Fruit fly (Drosophila melanogaster): Measurements from ENCODE around the gene CG15765.

The CG15765 gene

dm6 chrX:5818428-5818827 lies at the start of gene CG15765:
CG15765 (plus strand) TSS chrX:5818559.
- TF ChIP-seq CG17801 (GFP tag; optimal IDR thresholded peaks at IDR 0.05; ENCODE audit: partially characterized antibody) = no peak

dm6 chrX:5768602-5769251 lies 49.6 kb upstream of the CG15765 start:
- TF ChIP-seq CG17801 (GFP tag; optimal IDR thresholded peaks at IDR 0.05; ENCODE audit: partially characterized antibody) = no peak

- no peak for TF ChIP-seq CG17801 (GFP tag; optimal IDR thresholded peaks at IDR 0.05; ENCODE audit: partially characterized antibody)
Measured at dm6 chrX:5770730-5771181, 47.6 kb upstream of the CG15765 start, which contains the start of gene CG3097. CG3097 (minus strand) TSS chrX:5770780.

- TF ChIP-seq CG17801 (GFP tag; optimal IDR thresholded peaks at IDR 0.05; ENCODE audit: partially characterized antibody) = no peak
Measured at dm6 chrX:5772409-5772808, 46.0 kb upstream of the CG15765 start.

- no peak for TF ChIP-seq CG17801 (GFP tag; optimal IDR thresholded peaks at IDR 0.05; ENCODE audit: partially characterized antibody)
Measured at dm6 chrX:5776547-5776946, 41.8 kb upstream of the CG15765 start, which contains the start of gene CG42264. CG42264 (minus strand) TSS chrX:5776647.

- no peak for TF ChIP-seq CG17801 (GFP tag; optimal IDR thresholded peaks at IDR 0.05; ENCODE audit: partially characterized antibody)
Measured at dm6 chrX:5781520-5781919, 36.8 kb upstream of the CG15765 start, which contains the start of gene CG3108. CG3108 (minus strand) TSS chrX:5781620.

- TF ChIP-seq CG17801 (GFP tag; optimal IDR thresholded peaks at IDR 0.05; ENCODE audit: partially characterized antibody) = no peak
Measured at dm6 chrX:5783260-5784040, 34.9 kb upstream of the CG15765 start.

- no peak for TF ChIP-seq CG17801 (GFP tag; optimal IDR thresholded peaks at IDR 0.05; ENCODE audit: partially characterized antibody)
Measured at dm6 chrX:5786559-5786958, 31.8 kb upstream of the CG15765 start.

dm6 chrX:5789187-5789586 lies 29.2 kb upstream of the CG15765 start, which contains the start of gene CG15767:
CG15767 (plus strand) TSS chrX:5789487.
- no peak for TF ChIP-seq CG17801 (GFP tag; optimal IDR thresholded peaks at IDR 0.05; ENCODE audit: partially characterized antibody)

- TF ChIP-seq CG17801 (GFP tag; optimal IDR thresholded peaks at IDR 0.05; ENCODE audit: partially characterized antibody) = no peak
Measured at dm6 chrX:5791840-5792239, 26.5 kb upstream of the CG15765 start, which contains the start of gene CG12239. CG12239 (plus strand) TSS chrX:5792140.

dm6 chrX:5800634-5801033 lies 17.7 kb upstream of the CG15765 start:
- no peak for TF ChIP-seq CG17801 (GFP tag; optimal IDR thresholded peaks at IDR 0.05; ENCODE audit: partially characterized antibody)

- TF ChIP-seq CG17801 (GFP tag; optimal IDR thresholded peaks at IDR 0.05; ENCODE audit: partially characterized antibody) = no peak
Measured at dm6 chrX:5804377-5804776, 14.0 kb upstream of the CG15765 start, which contains the start of gene Cpr5C. Cpr5C (plus strand) TSS chrX:5804677.

- no peak for TF ChIP-seq CG17801 (GFP tag; optimal IDR thresholded peaks at IDR 0.05; ENCODE audit: partially characterized antibody)
Measured at dm6 chrX:5808654-5809053, 9.7 kb upstream of the CG15765 start, which contains the start of gene Prosbeta2R1. Prosbeta2R1 (plus strand) TSS chrX:5808954.

dm6 chrX:5812877-5813276 lies 5.5 kb upstream of the CG15765 start, which contains the start of gene CG44329:
CG44329 (minus strand) TSS chrX:5812977.
- TF ChIP-seq CG17801 (GFP tag; optimal IDR thresholded peaks at IDR 0.05; ENCODE audit: partially characterized antibody) = no peak

dm6 chrX:5815720-5816119 lies 2.6 kb upstream of the CG15765 start, which contains the start of gene AgmNAT:
AgmNAT (minus strand) TSS chrX:5815820.
- TF ChIP-seq CG17801 (GFP tag; optimal IDR thresholded peaks at IDR 0.05; ENCODE audit: partially characterized antibody) = no peak

- no peak for TF ChIP-seq CG17801 (GFP tag; optimal IDR thresholded peaks at IDR 0.05; ENCODE audit: partially characterized antibody)
Measured at dm6 chrX:5817191-5817590, 1.2 kb upstream of the CG15765 start.
